Worm (Caenorhabditis elegans): ENCODE measurements around the gene nuo-5.

nuo-5 gene

DNA sequence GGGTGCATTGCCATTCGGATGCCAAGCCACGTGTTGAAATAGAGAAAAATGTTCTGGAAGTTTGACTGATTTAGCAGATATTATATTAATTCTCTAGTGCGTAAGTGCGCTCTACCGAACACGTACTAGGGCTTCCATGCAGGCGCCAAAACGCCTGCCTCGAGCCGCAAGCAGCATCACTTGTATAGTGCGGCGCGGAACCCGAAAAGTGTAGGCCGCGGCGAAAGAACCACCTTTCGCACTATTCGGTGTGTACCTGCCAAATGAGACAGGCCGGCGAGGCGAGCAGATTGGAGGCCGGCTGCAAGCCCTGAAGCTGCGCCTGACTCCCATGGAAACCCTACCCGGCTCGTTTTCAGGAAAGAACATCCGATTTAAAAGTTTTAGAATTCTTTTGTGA, 40.8 kb downstream of the nuo-5 start:
- TF ChIP-seq Y48G9A.11 (GFP tag; IDR thresholded peaks at IDR 0.05) (0 out of 2 replicates have a peak, but pooled peaks have one; percentile 23), nhr-28 (tag; optimal IDR thresholded peaks at IDR 0.05) (no peak), aha-1 (tag) (peak; percentile 42), unc-62 (GFP tag; optimal IDR thresholded peaks at IDR 0.05 in 1 of 2) (no peak), unc-62 (tag; optimal IDR thresholded peaks at IDR 0.05) (no peak), set-16 (GFP tag; IDR thresholded peaks at IDR 0.05) (peak; percentile 84), tag-97 (GFP tag; IDR thresholded peaks at IDR 0.05) (no peak), F44E2.7 (GFP tag; IDR thresholded peaks at IDR 0.05) (no peak), daf-16 (GFP tag; optimal IDR thresholded peaks at IDR 0.05) (no peak), daf-16 (tag; optimal IDR thresholded peaks at IDR 0.05) (no peak), lim-7 (GFP tag; IDR thresholded peaks at IDR 0.05) (0 out of 2 replicates have a peak, but pooled peaks have one; percentile 18), T20F7.1 (GFP tag; optimal IDR thresholded peaks at IDR 0.05) (no peak)

- TF ChIP-seq arid-1 (GFP tag; conservative IDR thresholded peaks at IDR 0.05): no peak
- no peak for TF ChIP-seq mdt-29 (GFP tag; IDR thresholded peaks at IDR 0.05)
- TF ChIP-seq ceh-20 (GFP tag; IDR thresholded peaks at IDR 0.05): no peak
- TF ChIP-seq ceh-62 (tag; optimal IDR thresholded peaks at IDR 0.05): no peak
- TF ChIP-seq F49E8.2 (tag; optimal IDR thresholded peaks at IDR 0.05; ENCODE audit: borderline replicate concordance): no peak
- no peak for TF ChIP-seq Y48G9A.11 (GFP tag; IDR thresholded peaks at IDR 0.05)
- TF ChIP-seq daf-19 (GFP tag; conservative IDR thresholded peaks at IDR 0.05): no peak
- no peak for TF ChIP-seq zfp-2 (tag; optimal IDR thresholded peaks at IDR 0.05)
- TF ChIP-seq daf-8 (GFP tag; IDR thresholded peaks at IDR 0.05): no peak
- TF ChIP-seq nhr-111 (GFP tag; optimal IDR thresholded peaks at IDR 0.05): no peak
- no peak for TF ChIP-seq mxl-3 (GFP tag; optimal IDR thresholded peaks at IDR 0.05)
- TF ChIP-seq nhr-42 (GFP tag; IDR thresholded peaks at IDR 0.05): no peak
Observed at ce11 chrV:2740228-2740627, 41.5 kb downstream of the nuo-5 start, which contains the start of gene srg-61. Gene srg-61 (minus strand): TSS chrV:2740328.

DNA sequence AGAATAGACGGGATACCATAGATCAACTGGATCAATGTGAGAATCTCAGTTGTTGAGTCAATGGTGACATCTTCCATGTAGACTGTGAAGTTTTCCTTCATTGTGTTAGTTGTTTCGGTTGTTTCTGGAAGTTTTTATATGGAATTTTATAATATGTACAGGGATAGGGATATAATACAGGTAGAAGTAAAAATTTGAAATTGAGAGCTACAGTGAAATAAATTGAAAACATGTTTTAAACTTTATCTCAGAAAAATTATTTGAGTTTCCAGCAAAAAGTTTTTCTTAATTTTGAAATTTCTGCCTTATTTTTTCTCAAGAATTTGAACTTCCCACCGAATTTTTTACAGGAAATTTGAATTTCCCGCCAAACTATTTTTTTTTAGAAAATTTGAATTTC, 43.5 kb downstream of the nuo-5 start, which contains the start of gene srg-62:
TSS of gene srg-62 (minus strand) at position 101 of the 400 bp plus-strand sequence.
- TF ChIP-seq unc-62 (GFP tag; optimal IDR thresholded peaks at IDR 0.05 in 1 of 2): no peak
- TF ChIP-seq unc-62 (tag; optimal IDR thresholded peaks at IDR 0.05): no peak
- no peak for TF ChIP-seq dmd-6 (GFP tag; IDR thresholded peaks at IDR 0.05)
- no peak for TF ChIP-seq mep-1 (tag; optimal IDR thresholded peaks at IDR 0.05)
- TF ChIP-seq php-3 (GFP tag; IDR thresholded peaks at IDR 0.05): no peak
- no peak for TF ChIP-seq unc-39 (tag; optimal IDR thresholded peaks at IDR 0.05)
- TF ChIP-seq fkh-10 (GFP tag; optimal IDR thresholded peaks at IDR 0.05): no peak

DNA sequence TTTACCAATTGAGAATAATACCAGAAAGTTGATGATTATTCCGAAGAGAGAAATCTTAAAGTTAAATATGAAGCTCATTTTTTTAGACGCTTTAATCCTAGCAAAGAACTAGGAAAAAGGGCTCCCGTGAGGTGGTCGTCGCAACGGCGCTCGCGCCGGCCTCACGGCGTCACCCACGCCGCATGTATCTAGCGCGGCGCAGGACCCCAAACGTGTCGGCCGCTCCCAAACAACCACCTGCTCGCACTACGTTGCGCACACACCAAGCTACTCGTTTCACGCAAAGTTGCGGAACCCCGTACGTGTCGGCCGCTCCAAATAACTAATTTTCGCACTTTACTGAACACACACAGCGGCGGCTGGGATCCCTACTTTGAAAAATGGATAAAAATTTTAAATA, 47.6 kb downstream of the nuo-5 start:
- TF ChIP-seq set-16 (GFP tag; IDR thresholded peaks at IDR 0.05) (peak; percentile 85), nhr-102 (tag; optimal IDR thresholded peaks at IDR 0.05) (no peak)

- TF ChIP-seq Y75B8A.6 (GFP tag; IDR thresholded peaks at IDR 0.05) (no peak), dve-1 (tag; optimal IDR thresholded peaks at IDR 0.05; ENCODE audit: insufficient read depth) (no peak), daf-19 (GFP tag; conservative IDR thresholded peaks at IDR 0.05) (no peak), mxl-3 (GFP tag; optimal IDR thresholded peaks at IDR 0.05) (no peak), nhr-41 (GFP tag; IDR thresholded peaks at IDR 0.05) (no peak), nhr-76 (tag; optimal IDR thresholded peaks at IDR 0.05) (no peak), unc-39 (tag; optimal IDR thresholded peaks at IDR 0.05) (no peak), nhr-6 (tag; optimal IDR thresholded peaks at IDR 0.05) (no peak), sdz-12 (GFP tag; optimal IDR thresholded peaks at IDR 0.05) (no peak), T20F7.1 (GFP tag; optimal IDR thresholded peaks at IDR 0.05) (no peak), fos-1 (tag; optimal IDR thresholded peaks at IDR 0.05) (no peak), ctbp-1 (GFP tag; IDR thresholded peaks at IDR 0.05) (no peak), cey-2 (tag; optimal IDR thresholded peaks at IDR 0.05; ENCODE audit: borderline replicate concordance, insufficient read depth) (no peak), set-16 (GFP tag; IDR thresholded peaks at IDR 0.05) (no peak), ceh-62 (tag; optimal IDR thresholded peaks at IDR 0.05) (no peak)
Observed at ce11 chrV:2750006-2750405, 51.2 kb downstream of the nuo-5 start, which contains the start of gene srx-24. Gene srx-24 (minus strand): TSS chrV:2750106.

All from whole organism, L4 larva.